Worm (Caenorhabditis elegans) whole organism, mixed stage, embryonic: Measurements from ENCODE around the gene T16A9.3.

Experiments used
- blmp-1 ChIP-seq: fragments of 150-350 bp; optimal IDR thresholded peaks from 2 replicates; lab custom pipeline; 2014; ENCODE audit warnings: missing biosample characterization, missing genetic modification characterization
- elt-3 ChIP-seq: fragments of 150-350 bp; optimal IDR thresholded peaks from 2 replicates; lab custom pipeline; 2014; ENCODE audit warnings: missing biosample characterization, missing genetic modification characterization
- ham-2 ChIP-seq: fragments of 200-800 bp; sonication (Bioruptor generic); optimal IDR thresholded peaks from 2 replicates; lab custom pipeline; 2018; ENCODE audit warnings: mild to moderate bottlenecking, missing genetic modification characterization, missing compliant biosample characterization
- lin-32 ChIP-seq: fragments of 200-800 bp; sonication (Bioruptor generic); optimal IDR thresholded peaks from 2 replicates; lab custom pipeline; 2018; ENCODE audit warnings: mild to moderate bottlenecking, missing genetic modification characterization, missing compliant biosample characterization
- lsy-2 ChIP-seq: fragments of 150-350 bp; optimal IDR thresholded peaks from 2 replicates; lab custom pipeline; 2014; ENCODE audit warnings: missing biosample characterization, missing genetic modification characterization
- nhr-237 ChIP-seq: fragments of 150-350 bp; optimal IDR thresholded peaks from 2 replicates; lab custom pipeline; 2014; ENCODE audit warnings: missing biosample characterization, missing genetic modification characterization
- nhr-28 ChIP-seq: fragments of 150-350 bp; optimal IDR thresholded peaks from 2 replicates; lab custom pipeline; 2014; ENCODE audit warnings: missing biosample characterization, missing genetic modification characterization
- snpc-4 ChIP-seq: fragments of 150-350 bp; optimal IDR thresholded peaks from 2 replicates; lab custom pipeline; 2014; ENCODE audit warnings: missing biosample characterization, missing genetic modification characterization
- unc-62 ChIP-seq: fragments of 150-350 bp; optimal IDR thresholded peaks from 2 replicates; lab custom pipeline; 2014; ENCODE audit warnings: missing biosample characterization, missing genetic modification reagents, missing genetic modification characterization
- ztf-11 ChIP-seq: fragments of 150-350 bp; optimal IDR thresholded peaks from 2 replicates; lab custom pipeline; 2014; ENCODE audit warnings: missing biosample characterization, missing genetic modification characterization

DNA sequence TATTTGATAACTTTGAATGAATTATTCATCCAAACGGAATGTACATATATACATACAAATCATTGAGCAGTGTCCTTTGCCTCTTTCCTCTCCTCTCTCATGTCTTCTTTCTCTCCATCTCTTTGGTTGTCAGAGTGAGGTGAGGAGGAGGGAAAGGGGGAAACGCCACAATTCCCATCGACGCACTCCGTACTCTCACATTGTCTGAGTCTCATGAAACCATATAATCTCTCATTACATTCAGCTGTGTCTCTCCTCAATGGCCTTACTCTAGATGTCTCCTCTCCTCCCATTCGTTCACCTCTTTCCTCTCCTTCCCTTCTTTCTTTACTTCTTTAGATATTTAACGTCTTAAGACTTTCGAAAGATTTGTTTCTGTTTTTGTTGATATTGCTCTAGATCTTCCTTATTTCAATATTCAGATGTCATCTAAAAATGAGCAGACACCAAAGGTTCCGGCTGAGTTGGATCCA, 27.6 kb upstream of the T16A9.3 start, which contains the start of gene ceh-74:
- TF ChIP-seq lsy-2 (tag; lab: Kevin White, UChicago) (no peak), snpc-4 (tag; lab: Kevin White, UChicago) (no peak), unc-62 (GFP tag; lab: Kevin White, UChicago) (no peak), nhr-237 (tag; lab: Kevin White, UChicago) (no peak), blmp-1 (tag; lab: Kevin White, UChicago) (no peak), ztf-11 (tag; lab: Kevin White, UChicago) (no peak), lin-32 (GFP tag; lab: Kevin White, UChicago) (no peak), elt-3 (no peak), nhr-28 (tag; lab: Kevin White, UChicago) (no peak), ham-2 (GFP tag; lab: Kevin White, UChicago) (no peak)
